Fruit fly (Drosophila melanogaster) S2 (cell line): ENCODE measurements around the gene Imp.

Experiments
- CG8478 ChIP-seq: fragments of >200 bp; optimal IDR thresholded peaks from 2 replicates; lab custom pipeline; 2018
- CTCF ChIP-seq, 2 experiments: fragments of >200 bp; optimal IDR thresholded peaks; 2 replicates each; lab custom pipeline; 2018

dm6 chrX:10847436-10847446 is 23.2 kb upstream of the Imp start, which contains the start of gene Pgls:
- no peak for TF ChIP-seq CG8478 (lab: Kevin White, UChicago)
- no peak for TF ChIP-seq CTCF (optimal IDR thresholded peaks at IDR 0.05; lab: Kevin White, UChicago)
